Fruit fly (Drosophila melanogaster) Kc167 (cell line): ENCODE results near the gene CG13760.
"Not testable (repeated sequence)": the region's sequence is repeated elsewhere in the genome, so short reads cannot be mapped to it uniquely, and the experiment has no call there.

ENCODE experiments used
- Myc ChIP-seq: fragments of >200 bp; optimal IDR thresholded peaks from 2 replicates; lab custom pipeline; 2017; ENCODE audit warnings: missing external identifiers
- Sin3A ChIP-seq: fragments of >200 bp; optimal IDR thresholded peaks from 2 replicates; lab custom pipeline; 2018; ENCODE audit warnings: missing external identifiers
- h ChIP-seq: fragments of >200 bp; optimal IDR thresholded peaks from 3 replicates; lab custom pipeline; 2018; ENCODE audit warnings: missing external identifiers
- insv ChIP-seq: fragments of >200 bp; optimal IDR thresholded peaks from 3 replicates; lab custom pipeline; 2018; ENCODE audit warnings: missing external identifiers
- psq ChIP-seq: fragments of >200 bp; optimal IDR thresholded peaks from 2 replicates; lab custom pipeline; 2017; ENCODE audit warnings: missing external identifiers
- ttk ChIP-seq: sonication (Bioruptor generic); optimal IDR thresholded peaks from 2 replicates; lab custom pipeline; 2017; ENCODE audit warnings: missing external identifiers

The CG13760 gene

dm6 chrX:2585055-2585715, at the start of gene CG13760:
Gene CG13760 (minus strand): TSS chrX:2585699.
- TF ChIP-seq h (lab: Kevin White, UChicago) (no peak), ttk (lab: Kevin White, UChicago) (no peak), insv (lab: Kevin White, UChicago) (no peak), psq (lab: Kevin White, UChicago) (no peak)

- TF ChIP-seq h (lab: Kevin White, UChicago) (no peak), Myc (lab: Kevin White, UChicago) (no peak), ttk (lab: Kevin White, UChicago) (no peak), Sin3A (lab: Kevin White, UChicago) (no peak), psq (lab: Kevin White, UChicago) (no peak), insv (lab: Kevin White, UChicago) (no peak)
These were observed 49.7 kb upstream of the CG13760 start for dm6 chrX:2635075-2635643.

DNA sequence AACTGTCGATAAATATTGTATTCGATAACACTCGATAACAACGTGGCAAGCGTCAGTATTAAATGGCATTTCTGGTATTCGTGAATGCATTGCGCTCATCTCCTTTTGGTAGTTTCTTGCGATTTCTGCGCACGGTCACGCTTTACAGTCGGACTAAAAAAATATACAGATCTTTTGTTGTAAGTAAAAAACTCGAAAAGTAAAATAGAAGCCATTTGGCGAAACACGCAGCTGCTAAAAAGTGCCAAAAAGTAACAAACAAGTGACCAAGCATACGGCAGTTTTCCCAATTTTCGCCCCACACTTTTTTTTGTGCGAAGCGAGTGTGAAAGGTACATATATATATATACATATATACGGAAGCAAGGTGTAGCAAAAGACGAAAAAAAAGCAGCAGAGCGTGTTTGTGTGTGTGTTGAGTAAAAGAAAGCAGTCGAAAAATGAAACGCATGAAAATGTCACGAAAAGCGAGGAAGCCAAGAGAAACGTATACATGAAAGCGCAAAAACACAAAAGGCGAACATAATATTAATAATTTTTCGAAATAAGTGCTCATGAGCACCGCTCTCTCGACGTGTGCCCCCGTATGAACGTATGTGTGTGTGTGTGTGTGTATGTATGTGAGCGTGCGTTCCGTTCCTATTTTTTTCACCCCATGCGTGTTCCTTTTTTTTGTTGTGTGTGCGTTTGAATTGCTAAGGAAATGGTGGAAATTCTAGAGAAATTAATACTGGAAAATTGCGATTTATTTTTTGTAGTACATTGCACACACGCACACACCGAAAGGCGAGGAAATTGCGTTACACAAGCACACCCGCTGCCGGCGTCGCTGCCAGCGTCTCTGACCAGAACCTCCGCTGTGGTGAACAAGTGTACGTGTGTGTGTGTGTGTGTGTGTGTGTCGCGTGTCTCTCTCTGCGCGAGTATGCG, 48.6 kb upstream of the CG13760 start, which contains the start of gene sgg:
sgg (plus strand) TSS at position 106 of the 930 bp plus-strand sequence.
- TF ChIP-seq Myc (lab: Kevin White, UChicago) (no peak), psq (lab: Kevin White, UChicago) (peak; percentile 40)

DNA sequence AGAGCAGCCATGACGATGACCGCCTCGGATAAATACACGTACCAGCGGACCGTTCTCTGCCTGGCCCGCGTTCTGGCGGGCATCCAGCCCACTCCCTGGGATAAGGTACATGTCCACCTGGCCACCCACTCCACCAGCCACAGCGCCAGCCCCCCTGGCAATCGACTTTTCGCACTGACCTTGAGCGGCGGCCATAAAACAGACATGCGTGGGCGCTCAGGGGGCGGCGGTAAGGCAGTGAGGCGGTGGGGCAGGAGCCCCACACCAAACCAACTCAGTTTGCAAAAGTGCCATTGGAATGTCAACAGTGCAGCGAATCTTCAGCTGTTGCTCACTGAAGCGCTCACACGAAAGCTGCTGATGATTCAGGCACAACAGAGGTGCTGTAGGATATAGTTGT, 39.5 kb upstream of the CG13760 start:
- no peak for TF ChIP-seq Sin3A (lab: Kevin White, UChicago)

DNA sequence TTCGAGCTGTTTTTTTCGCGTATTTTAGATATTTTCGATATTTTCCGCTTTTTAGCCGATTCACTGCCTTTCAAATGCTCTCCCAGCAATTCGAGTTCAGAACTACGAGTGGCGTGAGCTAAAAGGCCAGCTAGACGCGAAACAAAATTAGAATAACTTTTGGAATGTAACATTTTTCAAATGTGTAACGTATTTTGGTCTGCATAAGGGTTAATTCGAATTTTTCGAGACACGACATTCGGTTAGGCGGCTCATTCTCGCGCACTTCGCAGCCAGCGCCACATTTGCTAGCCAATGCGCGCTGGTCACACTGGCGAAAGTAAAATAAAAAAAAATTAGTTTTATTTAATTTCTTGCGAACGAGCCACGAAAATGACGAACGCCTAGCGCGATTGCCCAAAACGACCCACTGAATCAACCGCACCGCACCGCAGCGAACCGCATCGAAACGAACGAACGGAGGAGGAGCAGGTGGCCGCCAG, 39.1 kb upstream of the CG13760 start, which contains the start of the genes brv3 and Pi4KIIIalpha:
brv3 (minus strand) TSS at position 51 of the 482 bp plus-strand sequence.
Pi4KIIIalpha (plus strand) TSS at position 280 of the 482 bp plus-strand sequence.
- TF ChIP-seq psq (lab: Kevin White, UChicago) (no peak), h (lab: Kevin White, UChicago) (no peak), insv (lab: Kevin White, UChicago) (no peak), Myc (lab: Kevin White, UChicago) (no peak), ttk (lab: Kevin White, UChicago) (no peak), Sin3A (lab: Kevin White, UChicago) (no peak)

- TF ChIP-seq ttk (lab: Kevin White, UChicago) (no peak), insv (lab: Kevin White, UChicago) (no peak), h (lab: Kevin White, UChicago) (no peak), psq (lab: Kevin White, UChicago) (no peak), Sin3A (lab: Kevin White, UChicago) (no peak), Myc (lab: Kevin White, UChicago) (no peak)
These were observed 34.2 kb upstream of the CG13760 start, which contains the start of the genes Tsp3A and Seipin for dm6 chrX:2619651-2620050. Gene Tsp3A (minus strand): TSS chrX:2619738. Gene Seipin (plus strand): TSS chrX:2619799.

DNA sequence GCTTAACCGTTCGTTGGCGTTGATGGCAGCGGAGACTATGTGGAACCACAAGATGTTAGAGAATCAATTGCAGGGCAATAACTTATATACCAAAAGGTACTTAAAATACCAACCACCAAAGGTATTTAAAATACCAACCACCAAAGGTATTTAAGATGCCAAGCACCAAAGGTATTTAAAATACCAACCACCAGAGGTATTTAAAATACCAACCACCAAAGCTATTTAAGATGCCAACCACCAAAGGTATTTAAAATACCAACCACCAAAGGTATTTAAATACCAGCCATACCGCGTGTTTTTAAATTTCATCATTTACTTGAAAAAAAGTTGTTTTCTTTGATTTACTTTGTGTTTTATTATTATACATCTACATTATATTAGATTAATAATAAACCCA, 31.9 kb upstream of the CG13760 start:
- no peak for TF ChIP-seq Myc (lab: Kevin White, UChicago)
- no peak for TF ChIP-seq h (lab: Kevin White, UChicago)
- no peak for TF ChIP-seq ttk (lab: Kevin White, UChicago)
- TF ChIP-seq insv (lab: Kevin White, UChicago), result no peak
- no peak for TF ChIP-seq Sin3A (lab: Kevin White, UChicago)
- TF ChIP-seq psq (lab: Kevin White, UChicago), result no peak

dm6 chrX:2610236-2610635, 24.7 kb upstream of the CG13760 start, which contains the start of gene eIF3g1:
Gene eIF3g1 (minus strand): TSS chrX:2610336.
- not testable (repeated sequence) for TF ChIP-seq ttk, psq, Myc (lab: Kevin White, UChicago)

- no peak for TF ChIP-seq Myc (lab: Kevin White, UChicago)
- no peak for TF ChIP-seq Sin3A (lab: Kevin White, UChicago)
- no peak for TF ChIP-seq insv (lab: Kevin White, UChicago)
- no peak for TF ChIP-seq ttk (lab: Kevin White, UChicago)
- TF ChIP-seq h (lab: Kevin White, UChicago), result no peak
These were observed 23.1 kb upstream of the CG13760 start, which contains the start of gene Smyd3 for dm6 chrX:2608470-2609157. Gene Smyd3 (minus strand): TSS chrX:2608876.

DNA sequence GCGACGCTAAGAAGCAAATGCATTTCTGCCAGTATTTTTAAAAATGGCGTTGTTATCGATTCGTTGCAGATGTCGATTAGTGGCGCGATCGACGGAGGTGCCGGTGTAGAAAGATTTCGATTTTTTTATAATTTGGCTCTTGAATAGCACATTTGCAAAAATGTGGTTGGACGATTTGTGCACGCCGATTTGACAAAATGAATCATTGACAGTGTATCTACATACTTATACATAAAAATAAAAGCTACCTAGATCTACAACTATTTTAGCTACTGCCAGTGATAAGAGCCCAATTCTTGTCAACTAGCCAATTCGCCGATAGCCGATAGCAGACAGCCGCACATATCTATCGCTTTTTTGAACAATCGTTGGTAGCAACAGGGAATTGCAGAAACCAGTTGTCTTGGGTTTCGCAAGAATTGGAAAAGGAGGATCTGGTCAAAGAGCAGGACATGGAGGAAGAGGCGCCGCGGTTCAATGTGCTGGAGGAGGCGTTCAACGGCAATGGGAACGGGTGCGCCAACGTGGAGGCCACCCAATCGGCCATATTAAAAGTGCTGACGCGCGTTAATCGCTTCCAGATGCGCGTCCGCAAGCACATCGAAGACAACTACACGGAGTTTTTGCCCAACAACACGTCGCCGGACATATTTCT, 18.5 kb upstream of the CG13760 start, which contains the start of the genes Klp3A and Zw10:
Klp3A (minus strand) TSS at position 202 of the 655 bp plus-strand sequence.
Zw10 (plus strand) TSS at position 347 of the 655 bp plus-strand sequence.
- TF ChIP-seq Myc (lab: Kevin White, UChicago) (no peak), h (lab: Kevin White, UChicago) (no peak), Sin3A (lab: Kevin White, UChicago) (no peak), insv (lab: Kevin White, UChicago) (no peak), psq (lab: Kevin White, UChicago) (no peak), ttk (lab: Kevin White, UChicago) (no peak)
